Fruit fly (Drosophila melanogaster): ENCODE data around the gene CG11523.

CG11523 gene

dm6 chr3L:22277186-22277585, 10.7 kb upstream of the CG11523 start (continued):
- TF ChIP-seq CG9215 (GFP tag; IDR thresholded peaks at IDR 0.05) (peak; percentile 52), CG8924 (tag; optimal IDR thresholded peaks at IDR 0.05) (peak; percentile 20), CG7786 (GFP tag; optimal IDR thresholded peaks at IDR 0.05) (peak; percentile 30), croc (GFP tag; conservative IDR thresholded peaks at IDR 0.05) (peak; percentile 45; the same call in 1 of the 3 replicates), gsb-n (tag; optimal IDR thresholded peaks at IDR 0.05) (no peak), Nf-YA (GFP tag; IDR thresholded peaks at IDR 0.05) (no peak), Side (GFP tag; optimal IDR thresholded peaks at IDR 0.05) (no peak), CG1603 (tag; optimal IDR thresholded peaks at IDR 0.05) (no peak), disco-r (GFP tag; optimal IDR thresholded peaks at IDR 0.05) (no peak), CG18599 (GFP tag; optimal IDR thresholded peaks at IDR 0.05) (peak; percentile 50), GATAe (GFP tag; conservative IDR thresholded peaks at IDR 0.05) (no peak), CG15269 (tag; optimal IDR thresholded peaks at IDR 0.05) (no peak), pros (GFP tag; optimal IDR thresholded peaks at IDR 0.05) (no peak), CG12942 (GFP tag; optimal IDR thresholded peaks at IDR 0.05) (no peak), dati (GFP tag; IDR thresholded peaks at IDR 0.05) (no peak), MESR4 (GFP tag; optimal IDR thresholded peaks at IDR 0.05) (no peak), Sry-δ (GFP tag; optimal IDR thresholded peaks at IDR 0.05) (no peak), Awh (GFP tag; IDR thresholded peaks at IDR 0.05) (0 out of 2 replicates have a peak, but pooled peaks have one; percentile 14), CG15696 (tag; optimal IDR thresholded peaks at IDR 0.05) (no peak), pb (GFP tag; optimal IDR thresholded peaks at IDR 0.05) (no peak), bab2 (GFP tag; optimal IDR thresholded peaks at IDR 0.05) (peak; percentile 24), nmo (GFP tag; optimal IDR thresholded peaks at IDR 0.05) (peak; percentile 73), sob (GFP tag; IDR thresholded peaks at IDR 0.05) (peak; percentile 63), hbn (GFP tag; IDR thresholded peaks at IDR 0.05; ENCODE audit: partially characterized antibody) (no peak), Chrac-16 (GFP tag; optimal IDR thresholded peaks at IDR 0.05) (peak; percentile 29), CG10366 (GFP tag; IDR thresholded peaks at IDR 0.05) (no peak; the same call in 1 of the 2 replicates), ind (GFP tag; optimal IDR thresholded peaks at IDR 0.05) (peak; percentile 48), pita (GFP tag; optimal IDR thresholded peaks at IDR 0.05) (no peak), Dip2 (GFP tag; IDR thresholded peaks at IDR 0.05) (no peak), Aef1 (GFP tag; IDR thresholded peaks at IDR 0.05) (peak; percentile 65), Max (GFP tag; optimal IDR thresholded peaks at IDR 0.05) (peak; percentile 13), Usf (GFP tag; optimal IDR thresholded peaks at IDR 0.05) (peak; percentile 20), mam (GFP tag; optimal IDR thresholded peaks at IDR 0.05) (peak; percentile 31), br (optimal IDR thresholded peaks at IDR 0.05) (no peak), chn (GFP tag; optimal IDR thresholded peaks at IDR 0.05) (peak; percentile 22), CG6813 (GFP tag; optimal IDR thresholded peaks at IDR 0.05) (no peak), CG7357 (GFP tag; IDR thresholded peaks at IDR 0.05) (peak; percentile 49; the same call in 2 of the 3 replicates), CG18011 (GFP tag; optimal IDR thresholded peaks at IDR 0.05) (no peak), ash1 (GFP tag; optimal IDR thresholded peaks at IDR 0.05) (no peak), Lhr (GFP tag; optimal IDR thresholded peaks at IDR 0.05) (no peak), gfzf (GFP tag; optimal IDR thresholded peaks at IDR 0.05) (no peak), CG1647 (GFP tag; optimal IDR thresholded peaks at IDR 0.05) (peak; percentile 16), dimm (GFP tag; IDR thresholded peaks at IDR 0.05) (peak; percentile 23; the same call in 1 of the 2 replicates), usp (GFP tag; optimal IDR thresholded peaks at IDR 0.05) (no peak), en (GFP tag; optimal IDR thresholded peaks at IDR 0.05) (no peak), Hmx (GFP tag; optimal IDR thresholded peaks at IDR 0.05) (no peak), gcm2 (GFP tag; optimal IDR thresholded peaks at IDR 0.05) (no peak), Ravus (GFP tag; IDR thresholded peaks at IDR 0.05) (no peak), CG3995 (GFP tag; optimal IDR thresholded peaks at IDR 0.05) (no peak), CG12104 (GFP tag; optimal IDR thresholded peaks at IDR 0.05) (peak; percentile 36), CG17361 (GFP tag; IDR thresholded peaks at IDR 0.05) (no peak; the same call in 1 of the 3 replicates), yki (optimal IDR thresholded peaks at IDR 0.05) (no peak)

All from whole organism, embryonic.